Fruit fly (Drosophila melanogaster) whole organism, embryonic: ENCODE data around the gene peng.

Experiments
- C15 ChIP-seq: fragments of 200-800 bp; sonication (Bioruptor generic); IDR thresholded peaks from 3 replicates; pipeline ENCODE4 v1.3.6; 2022; ENCODE audit warnings: missing biosample characterization, missing genetic modification characterization
- CG10431 ChIP-seq: fragments of 200-800 bp; sonication (Bioruptor generic); optimal IDR thresholded peaks from 3 replicates; lab custom pipeline; 2018; ENCODE audit warnings: missing biosample characterization, mild to moderate bottlenecking, missing genetic modification characterization
- CG11093 ChIP-seq: fragments of 200-800 bp; sonication (Bioruptor generic); IDR thresholded peaks from 3 replicates; pipeline ENCODE4 v1.3.6; 2022; ENCODE audit warnings: missing biosample characterization, missing genetic modification characterization
- CG1233 ChIP-seq: fragments of 200-800 bp; sonication (Bioruptor generic); optimal IDR thresholded peaks from 4 replicates; lab custom pipeline; 2018; ENCODE audit warnings: missing biosample characterization, mild to moderate bottlenecking, missing genetic modification characterization
- CG13296 ChIP-seq: fragments of 200-800 bp; sonication (Bioruptor generic); optimal IDR thresholded peaks from 3 replicates; lab custom pipeline; 2018; ENCODE audit warnings: missing biosample characterization, mild to moderate bottlenecking, missing genetic modification characterization
- CG13894 ChIP-seq: fragments of 200-800 bp; sonication (Bioruptor generic); optimal IDR thresholded peaks from 3 replicates; lab custom pipeline; 2018; ENCODE audit warnings: missing biosample characterization, mild to moderate bottlenecking, missing genetic modification characterization, moderate library complexity
- CG16815 ChIP-seq: fragments of 200-800 bp; sonication (Bioruptor generic); optimal IDR thresholded peaks from 3 replicates; lab custom pipeline; 2017; ENCODE audit warnings: missing biosample characterization, mild to moderate bottlenecking, missing genetic modification characterization
- CG17612 ChIP-seq: fragments of 200-800 bp; sonication (Bioruptor generic); IDR thresholded peaks from 2 replicates; pipeline ENCODE4 v1.3.6; 2022; ENCODE audit warnings: missing biosample characterization, missing genetic modification characterization
- CG18476 ChIP-seq: fragments of 200-800 bp; sonication (Bioruptor generic); optimal IDR thresholded peaks from 2 replicates; lab custom pipeline; 2016; ENCODE audit warnings: missing biosample characterization, mild to moderate bottlenecking, missing genetic modification characterization
- CG2202 ChIP-seq: fragments of 200-800 bp; sonication (Bioruptor generic); optimal IDR thresholded peaks from 2 replicates; lab custom pipeline; 2018; ENCODE audit warnings: missing biosample characterization, mild to moderate bottlenecking, missing genetic modification characterization
- CG2678 ChIP-seq: fragments of 200-800 bp; sonication (Bioruptor generic); optimal IDR thresholded peaks from 3 replicates; lab custom pipeline; 2019; ENCODE audit warnings: missing biosample characterization, mild to moderate bottlenecking, missing genetic modification characterization, moderate library complexity
- CG2875 ChIP-seq: fragments of 200-800 bp; sonication (Bioruptor generic); optimal IDR thresholded peaks from 2 replicates; lab custom pipeline; 2017; ENCODE audit warnings: missing biosample characterization, mild to moderate bottlenecking, missing genetic modification characterization, missing genetic modification reagents
- CG3407 ChIP-seq: fragments of 200-800 bp; sonication (Bioruptor generic); optimal IDR thresholded peaks from 2 replicates; lab custom pipeline; 2018; ENCODE audit warnings: missing biosample characterization, mild to moderate bottlenecking, missing genetic modification characterization
- CG34376 ChIP-seq: fragments of 200-800 bp; sonication (Bioruptor generic); optimal IDR thresholded peaks from 2 replicates; lab custom pipeline; 2018; ENCODE audit warnings: missing biosample characterization, mild to moderate bottlenecking, missing genetic modification characterization
- CG3847 ChIP-seq: fragments of 200-800 bp; sonication (Bioruptor generic); IDR thresholded peaks from 2 replicates; pipeline ENCODE4 v1.3.6; 2022; ENCODE audit warnings: missing biosample characterization, missing genetic modification characterization
- CG5245 ChIP-seq: fragments of 200-800 bp; sonication (Bioruptor generic); optimal IDR thresholded peaks from 3 replicates; lab custom pipeline; 2016; ENCODE audit warnings: missing biosample characterization, missing genetic modification characterization
- CG5953 ChIP-seq: fragments of 200-800 bp; sonication (Bioruptor generic); IDR thresholded peaks from 2 replicates; pipeline ENCODE4 v1.3.6; 2022; ENCODE audit warnings: missing biosample characterization, missing genetic modification characterization
- CG7963 ChIP-seq: fragments of 200-800 bp; sonication (Bioruptor generic); IDR thresholded peaks from 3 replicates; pipeline ENCODE4 v1.3.6; 2022; ENCODE audit warnings: missing biosample characterization, missing genetic modification characterization; ENCODE audit not compliant: partially characterized antibody
- CG8281 ChIP-seq: fragments of 200-800 bp; sonication (Bioruptor generic); optimal IDR thresholded peaks from 2 replicates; lab custom pipeline; 2018; ENCODE audit warnings: missing biosample characterization, mild to moderate bottlenecking, missing genetic modification characterization, moderate library complexity
- Camta ChIP-seq: fragments of 200-800 bp; sonication (Bioruptor generic); optimal IDR thresholded peaks from 2 replicates; lab custom pipeline; 2016; ENCODE audit warnings: missing biosample characterization, missing genetic modification characterization
- D19B ChIP-seq: fragments of 200-800 bp; sonication (Bioruptor generic); optimal IDR thresholded peaks from 2 replicates; lab custom pipeline; 2017; ENCODE audit warnings: missing biosample characterization, mild to moderate bottlenecking, missing genetic modification characterization
- Doc2 ChIP-seq: fragments of 200-800 bp; sonication (Bioruptor generic); IDR thresholded peaks from 2 replicates; pipeline ENCODE4 v1.3.6; 2022; ENCODE audit warnings: missing biosample characterization, missing genetic modification characterization
- Drgx ChIP-seq: fragments of 200-800 bp; sonication (Bioruptor generic); IDR thresholded peaks from 2 replicates; pipeline ENCODE4 v1.3.6; 2022; ENCODE audit warnings: missing biosample characterization, missing genetic modification characterization
- E2f2 ChIP-seq: fragments of 200-800 bp; sonication (Bioruptor generic); IDR thresholded peaks from 2 replicates; pipeline ENCODE4 v1.3.6; 2022; ENCODE audit warnings: missing biosample characterization, missing genetic modification characterization
- Hr3 ChIP-seq: fragments of 200-800 bp; sonication (Bioruptor generic); optimal IDR thresholded peaks from 3 replicates; lab custom pipeline; 2016; ENCODE audit warnings: missing biosample characterization, missing genetic modification characterization
- Hr78 ChIP-seq, 2 experiments: fragments of 200-800 bp in 1 of 2; fragments of >200 bp in 1 of 2; sonication (Bioruptor generic) in 1 of 2; optimal IDR thresholded peaks; 2 replicates each; lab custom pipeline; 2017 to 2019; ENCODE audit warnings: missing biosample characterization in 2 of 2, missing genetic modification characterization in 2 of 2, mild to moderate bottlenecking in 1 of 2, moderate library complexity in 1 of 2
- Lhr ChIP-seq: fragments of 200-800 bp; sonication (Bioruptor generic); optimal IDR thresholded peaks from 3 replicates; lab custom pipeline; 2017; ENCODE audit warnings: mild to moderate bottlenecking, missing biosample characterization, missing genetic modification reagents, missing genetic modification characterization
- Myb ChIP-seq: fragments of 200-800 bp; sonication (Bioruptor generic); optimal IDR thresholded peaks from 2 replicates; lab custom pipeline; 2016; ENCODE audit warnings: missing biosample characterization, missing genetic modification characterization
- NfI ChIP-seq: fragments of 200-800 bp; sonication (Bioruptor generic); optimal IDR thresholded peaks from 3 replicates; lab custom pipeline; 2018; ENCODE audit warnings: missing biosample characterization, mild to moderate bottlenecking, missing genetic modification characterization, moderate library complexity
- Oaz ChIP-seq: fragments of 200-800 bp; sonication (Bioruptor generic); IDR thresholded peaks from 2 replicates; pipeline ENCODE4 v1.3.6; 2022; ENCODE audit warnings: missing biosample characterization, missing genetic modification characterization
- YL-1 ChIP-seq: fragments of 200-800 bp; sonication (Bioruptor generic); optimal IDR thresholded peaks from 3 replicates; lab custom pipeline; 2017; ENCODE audit warnings: missing biosample characterization, mild to moderate bottlenecking, missing genetic modification characterization
- bigmax ChIP-seq: fragments of 200-800 bp; sonication (Bioruptor generic); optimal IDR thresholded peaks from 2 replicates; lab custom pipeline; 2018; ENCODE audit warnings: missing biosample characterization, mild to moderate bottlenecking, missing genetic modification characterization
- ci ChIP-seq: fragments of 200-800 bp; sonication (Bioruptor generic); IDR thresholded peaks from 3 replicates; pipeline ENCODE4 v1.3.6; 2022; ENCODE audit warnings: missing biosample characterization, missing genetic modification characterization
- corto ChIP-seq: fragments of 200-800 bp; sonication (Bioruptor generic); optimal IDR thresholded peaks from 2 replicates; lab custom pipeline; 2016; ENCODE audit warnings: missing biosample characterization, mild to moderate bottlenecking, missing genetic modification characterization, moderate library complexity
- croc ChIP-seq: fragments of 200-800 bp; sonication (Bioruptor generic); conservative IDR thresholded peaks from 3 replicates; pipeline ENCODE4 v1.3.6; 2022; ENCODE audit warnings: missing biosample characterization, missing genetic modification characterization
- crol ChIP-seq: fragments of 200-800 bp; sonication (Bioruptor generic); IDR thresholded peaks from 2 replicates; pipeline ENCODE4 v1.3.6; 2022; ENCODE audit warnings: missing biosample characterization, missing genetic modification characterization
- dan ChIP-seq: fragments of 200-800 bp; sonication (Bioruptor generic); IDR thresholded peaks from 2 replicates; pipeline ENCODE4 v1.3.6; 2022; ENCODE audit warnings: missing biosample characterization, missing genetic modification characterization
- dm ChIP-seq: fragments of 200-800 bp; sonication (Bioruptor generic); optimal IDR thresholded peaks from 3 replicates; lab custom pipeline; 2016; ENCODE audit warnings: missing biosample characterization, missing genetic modification characterization
- jing ChIP-seq: fragments of 200-800 bp; sonication (Bioruptor generic); optimal IDR thresholded peaks from 2 replicates; lab custom pipeline; 2018; ENCODE audit warnings: missing biosample characterization, mild to moderate bottlenecking, missing genetic modification characterization
- org-1 ChIP-seq: fragments of 200-800 bp; sonication (Bioruptor generic); optimal IDR thresholded peaks from 2 replicates; lab custom pipeline; 2017; ENCODE audit warnings: missing biosample characterization, missing genetic modification characterization
- pfk ChIP-seq: fragments of 200-800 bp; sonication (Bioruptor generic); optimal IDR thresholded peaks from 2 replicates; lab custom pipeline; 2018; ENCODE audit warnings: missing biosample characterization, mild to moderate bottlenecking, missing genetic modification characterization, moderate library complexity
- run ChIP-seq: fragments of 200-800 bp; sonication (Bioruptor generic); optimal IDR thresholded peaks from 3 replicates; lab custom pipeline; 2018; ENCODE audit warnings: missing biosample characterization, mild to moderate bottlenecking, missing genetic modification characterization
- sd ChIP-seq: fragments of 200-800 bp; sonication (Bioruptor generic); optimal IDR thresholded peaks from 3 replicates; lab custom pipeline; 2018; ENCODE audit warnings: missing biosample characterization, mild to moderate bottlenecking, missing genetic modification characterization, moderate library complexity
- sens-2 ChIP-seq: fragments of 200-800 bp; sonication (Bioruptor generic); IDR thresholded peaks from 2 replicates; pipeline ENCODE4 v1.3.6; 2022; ENCODE audit warnings: missing biosample characterization, missing genetic modification characterization
- slbo ChIP-seq: fragments of 200-800 bp; sonication (Bioruptor generic); IDR thresholded peaks from 2 replicates; pipeline ENCODE4 v1.3.6; 2022; ENCODE audit warnings: missing biosample characterization, missing genetic modification characterization
- sna ChIP-seq: fragments of 200-800 bp; sonication (Bioruptor generic); IDR thresholded peaks from 2 replicates; pipeline ENCODE4 v1.3.6; 2022; ENCODE audit warnings: missing biosample characterization, missing genetic modification characterization; ENCODE audit not compliant: partially characterized antibody
- vnd ChIP-seq: fragments of 200-800 bp; sonication (Bioruptor generic); IDR thresholded peaks from 3 replicates; pipeline ENCODE4 v1.3.6; 2022; ENCODE audit warnings: missing biosample characterization, missing genetic modification characterization; ENCODE audit not compliant: partially characterized antibody
- zfh1 ChIP-seq: fragments of 200-800 bp; sonication (Bioruptor generic); IDR thresholded peaks from 3 replicates; pipeline ENCODE4 v1.3.6; 2022; ENCODE audit warnings: missing biosample characterization, missing genetic modification characterization
- zfh2 ChIP-seq: fragments of 200-800 bp; sonication (Bioruptor generic); optimal IDR thresholded peaks from 2 replicates; lab custom pipeline; 2016; ENCODE audit warnings: missing biosample characterization, missing genetic modification characterization

The peng gene

DNA sequence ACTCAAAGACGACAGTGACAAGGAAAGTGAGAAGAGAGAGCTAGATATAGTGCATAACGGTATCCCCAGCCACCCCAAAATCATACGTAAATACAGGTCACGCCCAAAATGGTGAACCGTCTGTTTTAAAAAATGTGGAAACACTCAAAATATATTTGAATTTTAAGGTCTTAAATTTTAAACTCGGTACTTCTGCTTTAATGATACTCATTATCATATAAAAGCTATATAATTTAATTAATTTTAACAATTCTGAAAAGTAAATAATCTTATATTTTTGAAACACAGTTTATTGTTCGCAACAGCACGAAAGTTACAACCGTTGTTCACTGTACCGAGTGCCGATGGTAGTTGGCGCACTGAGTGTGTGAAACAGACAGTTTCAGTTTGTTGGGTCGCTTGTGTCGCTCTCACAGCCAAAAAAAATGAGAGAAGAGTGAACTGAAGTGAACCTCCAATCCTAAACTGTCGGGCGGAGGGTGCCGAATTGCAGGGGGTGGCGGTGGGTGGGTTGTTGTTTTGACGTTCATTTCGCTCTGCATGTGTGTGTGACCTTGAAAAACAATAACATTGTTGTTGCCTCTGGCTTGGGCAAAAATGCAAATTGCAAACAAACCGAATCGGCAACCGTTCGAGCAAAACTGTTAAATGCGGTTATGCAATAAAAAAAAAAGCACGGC lies 16.8 kb upstream of the peng start (continued):
- TF ChIP-seq croc = peak; percentile 83
- TF ChIP-seq CG2202 = peak; percentile 78
- TF ChIP-seq YL-1 (GFP tag; lab: Kevin White, UChicago) = peak; percentile 63
- no peak for TF ChIP-seq dm (GFP tag; lab: Kevin White, UChicago)
- peak; percentile 94 for TF ChIP-seq CG34376
- TF ChIP-seq Hr3 (GFP tag; lab: Kevin White, UChicago) = peak; percentile 85
- TF ChIP-seq jing = peak; percentile 73
- TF ChIP-seq org-1 (GFP tag; lab: Kevin White, UChicago) = peak; percentile 91
- peak; percentile 51; the same call in 1 of the 2 replicates for TF ChIP-seq Doc2 (GFP tag; lab: Robert Waterston, UW)
- peak in 1 of 2 experiments; percentile 85 for TF ChIP-seq Hr78 (GFP tag; optimal IDR thresholded peaks at IDR 0.05; lab: Kevin White, UChicago)
- peak; percentile 57; the same call in 1 of the 2 replicates for TF ChIP-seq CG5953 (GFP tag; lab: Robert Waterston, UW)
- peak; percentile 73 for TF ChIP-seq corto (GFP tag; lab: Kevin White, UChicago)
- peak; percentile 93 for TF ChIP-seq slbo (GFP tag; lab: Robert Waterston, UW)
- peak; percentile 97 for TF ChIP-seq CG2678 (tag; lab: Kevin White, UChicago)
- peak; percentile 71 for TF ChIP-seq Lhr (GFP tag; lab: Kevin White, UChicago)
- TF ChIP-seq ci (GFP tag; lab: Robert Waterston, UW) = peak; percentile 81
- peak; percentile 92 for TF ChIP-seq CG3847 (GFP tag; lab: Robert Waterston, UW)
- no peak for TF ChIP-seq Myb (GFP tag; lab: Kevin White, UChicago)
- TF ChIP-seq Camta (GFP tag; lab: Kevin White, UChicago) = no peak
- peak; percentile 78 for TF ChIP-seq CG18476 (GFP tag; lab: Kevin White, UChicago)
- TF ChIP-seq CG11093 (GFP tag; lab: Robert Waterston, UW) = peak; percentile 83
- peak; percentile 34 for TF ChIP-seq zfh2 (GFP tag; lab: Kevin White, UChicago)
- peak; percentile 2 for TF ChIP-seq pfk (GFP tag; lab: Kevin White, UChicago)
- peak; percentile 77 for TF ChIP-seq CG8281 (tag; lab: Kevin White, UChicago)
- peak; percentile 85 for TF ChIP-seq run
- peak; percentile 96 for TF ChIP-seq CG13296 (GFP tag; lab: Kevin White, UChicago)
- no peak for TF ChIP-seq dan
- TF ChIP-seq CG7963 (GFP tag; lab: Robert Waterston, UW) = no peak
- TF ChIP-seq vnd = no peak
- TF ChIP-seq E2f2 (GFP tag; lab: Robert Waterston, UW) = peak; percentile 69
- TF ChIP-seq CG13894 = peak; percentile 92
- peak; percentile 78 for TF ChIP-seq CG10431 (GFP tag; lab: Kevin White, UChicago)
- TF ChIP-seq zfh1 (GFP tag; lab: Robert Waterston, UW) = peak; percentile 81
- TF ChIP-seq NfI (GFP tag; lab: Kevin White, UChicago) = peak; percentile 94
- peak; percentile 77 for TF ChIP-seq sd (tag; lab: Kevin White, UChicago)
- TF ChIP-seq C15 (GFP tag; lab: Robert Waterston, UW) = peak; percentile 63; the same call in 1 of the 3 replicates
- peak; percentile 87 for TF ChIP-seq CG16815 (GFP tag; lab: Kevin White, UChicago)
- TF ChIP-seq crol (GFP tag; lab: Robert Waterston, UW) = peak; percentile 84
- TF ChIP-seq Drgx = peak; percentile 85
- peak; percentile 82 for TF ChIP-seq Oaz (GFP tag; lab: Robert Waterston, UW)
- TF ChIP-seq sens-2 = 0 out of 2 replicates have a peak, but pooled peaks have one; percentile 13
- TF ChIP-seq CG5245 (GFP tag; lab: Kevin White, UChicago) = peak; percentile 61
- TF ChIP-seq CG17612 = no peak
- peak; percentile 92 for TF ChIP-seq CG1233
- TF ChIP-seq sna (GFP tag; lab: Robert Waterston, UW) = no peak
- TF ChIP-seq CG3407 (GFP tag; lab: Kevin White, UChicago) = peak; percentile 88
- TF ChIP-seq bigmax (GFP tag; lab: Kevin White, UChicago) = peak; percentile 25
- peak; percentile 81 for TF ChIP-seq CG2875
- TF ChIP-seq D19B = peak; percentile 84
